Worm (Caenorhabditis elegans): ENCODE data around the gene acbp-4.

DNA sequence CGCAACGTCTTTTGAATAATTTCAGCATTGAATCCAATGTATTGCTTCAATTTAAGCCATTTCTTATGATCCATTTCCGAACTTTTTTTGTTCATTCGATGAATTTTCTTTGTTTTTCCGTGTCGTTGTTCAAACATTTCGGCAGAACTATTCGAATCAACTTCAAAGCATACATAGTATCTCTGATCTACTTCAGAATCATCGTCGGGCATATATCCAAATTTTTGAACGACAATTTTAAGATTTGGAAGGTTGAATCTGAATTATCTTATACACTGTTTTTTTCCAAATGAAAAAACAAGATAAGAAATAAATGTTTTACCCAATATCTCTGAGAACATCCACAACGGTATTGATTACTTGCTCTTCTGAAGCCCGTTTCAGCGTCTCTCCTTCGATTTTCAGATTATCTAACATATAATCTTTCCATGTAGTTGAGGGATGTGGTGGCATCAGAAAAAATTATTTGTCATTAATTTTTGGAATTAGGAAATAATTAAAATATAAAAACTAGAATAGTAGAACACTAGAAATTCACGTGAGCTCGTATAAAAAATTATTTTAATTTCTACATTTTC is 20.3 kb upstream of the acbp-4 start, which contains the start of gene lab-2:
- TF ChIP-seq T22C8.4 (GFP tag; IDR thresholded peaks at IDR 0.05) (no peak), med-1 (GFP tag; optimal IDR thresholded peaks at IDR 0.05; ENCODE audit: insufficient read depth) (no peak), ztf-23 (GFP tag; IDR thresholded peaks at IDR 0.05) (no peak), klf-2 (GFP tag; conservative IDR thresholded peaks at IDR 0.05) (no peak)

Measured in whole organism, midembryonic.